Fruit fly (Drosophila melanogaster): Measurements from ENCODE around the gene P58IPK.

- TF ChIP-seq psq (GFP tag; optimal IDR thresholded peaks at IDR 0.05) (no peak), usp (GFP tag; optimal IDR thresholded peaks at IDR 0.05) (no peak), sage (GFP tag; optimal IDR thresholded peaks at IDR 0.05) (no peak), GATAd (GFP tag; optimal IDR thresholded peaks at IDR 0.05) (no peak), Abd-B (GFP tag; optimal IDR thresholded peaks at IDR 0.05) (no peak)
These were observed 38.0 kb upstream of the P58IPK start for dm6 chr3R:9548769-9549168.
